Fruit fly (Drosophila melanogaster) whole organism: ENCODE measurements around the gene RpL37A.

Experiments
- CG8478 ChIP-seq: fragments of >200 bp; optimal IDR thresholded peaks from 2 replicates; lab custom pipeline; 2018; ENCODE audit warnings: inconsistent platforms
- Dll ChIP-seq: fragments of >200 bp; optimal IDR thresholded peaks from 2 replicates; lab custom pipeline; 2017
- EcR ChIP-seq, 2 experiments: fragments of >200 bp; optimal IDR thresholded peaks; 2 replicates each; lab custom pipeline; 2017; ENCODE audit warnings: missing biosample characterization in 2 of 2, missing genetic modification characterization in 2 of 2, missing genetic modification reagents in 2 of 2
- pan ChIP-seq: fragments of >200 bp; optimal IDR thresholded peaks from 2 replicates; lab custom pipeline; 2017
- psq ChIP-seq: fragments of >200 bp; optimal IDR thresholded peaks from 2 replicates; lab custom pipeline; 2017
- usp ChIP-seq: fragments of >200 bp; optimal IDR thresholded peaks from 2 replicates; lab custom pipeline; 2017; ENCODE audit warnings: missing biosample characterization, missing genetic modification characterization, mixed read lengths

RpL37A gene

dm6 chr2L:5117054-5117453 is 46.3 kb downstream of the RpL37A start:
- TF ChIP-seq pan (lab: Kevin White, UChicago) = no peak
- no peak for TF ChIP-seq EcR (GFP tag; optimal IDR thresholded peaks at IDR 0.05; lab: Kevin White, UChicago)
- TF ChIP-seq CG8478 = no peak
- TF ChIP-seq Dll = no peak
- no peak for TF ChIP-seq usp
- no peak for TF ChIP-seq psq (lab: Kevin White, UChicago)

dm6 chr2L:5119640-5120039 is 48.9 kb downstream of the RpL37A start:
- TF ChIP-seq EcR (GFP tag; optimal IDR thresholded peaks at IDR 0.05; lab: Kevin White, UChicago) (no peak), usp (no peak), Dll (no peak), CG8478 (no peak), pan (lab: Kevin White, UChicago) (no peak)
